Worm (Caenorhabditis elegans): ENCODE results near the gene F52D2.6.
A peak's percentile ranks its signal among the peaks of the same experiment; 100 is the strongest.
"Not testable (repeated sequence)": the region's sequence is repeated elsewhere in the genome, so short reads cannot be mapped to it uniquely, and the experiment has no call there.

Gene F52D2.6

ce11 chrX:1994141-1994540, 18.3 kb downstream of the F52D2.6 start:
- not testable (repeated sequence) for TF ChIP-seq rpc-1 (optimal IDR thresholded peaks at IDR 0.05)
- TF ChIP-seq rpc-1 (tag; optimal IDR thresholded peaks at IDR 0.05), result peak; percentile 52
- TF ChIP-seq tbp1 (GFP tag; optimal IDR thresholded peaks at IDR 0.05), result peak; percentile 54

ce11 chrX:1997934-1998333, 22.1 kb downstream of the F52D2.6 start, which contains the start of gene Y40A1A.3:
Gene Y40A1A.3, minus strand, starts transcription at chrX:1998034.
- TF ChIP-seq Y56A3A.18 (GFP tag; IDR thresholded peaks at IDR 0.05) (no peak), lin-26 (GFP tag; IDR thresholded peaks at IDR 0.05) (no peak), bed-1 (GFP tag; IDR thresholded peaks at IDR 0.05) (no peak), snpc-1.3 (tag; optimal IDR thresholded peaks at IDR 0.05; ENCODE audit: insufficient read depth) (no peak), ztf-18 (tag; optimal IDR thresholded peaks at IDR 0.05) (no peak), ztf-25 (GFP tag; IDR thresholded peaks at IDR 0.05) (no peak), ceh-100 (GFP tag; IDR thresholded peaks at IDR 0.05) (no peak), nfya-1 (tag; optimal IDR thresholded peaks at IDR 0.05; ENCODE audit: borderline replicate concordance, insufficient read depth) (no peak), cebp-2 (GFP tag; IDR thresholded peaks at IDR 0.05) (no peak), lin-54 (GFP tag; optimal IDR thresholded peaks at IDR 0.05) (no peak), F23B12.7 (tag; optimal IDR thresholded peaks at IDR 0.05; ENCODE audit: insufficient read depth) (no peak), sptf-2 (GFP tag; optimal IDR thresholded peaks at IDR 0.05) (no peak)

- TF ChIP-seq somi-1 (GFP tag; optimal IDR thresholded peaks at IDR 0.05) (no peak), B0261.1 (tag; optimal IDR thresholded peaks at IDR 0.05) (peak; percentile 48), tbx-9 (tag; optimal IDR thresholded peaks at IDR 0.05; ENCODE audit: borderline replicate concordance) (no peak), ceh-91 (GFP tag; IDR thresholded peaks at IDR 0.05) (no peak), Y53F4B.3 (GFP tag; IDR thresholded peaks at IDR 0.05) (no peak), lag-1 (GFP tag; IDR thresholded peaks at IDR 0.05) (no peak), atf-7 (tag; optimal IDR thresholded peaks at IDR 0.05) (no peak), ztf-22 (GFP tag; optimal IDR thresholded peaks at IDR 0.05) (no peak), madf-3 (GFP tag; IDR thresholded peaks at IDR 0.05) (no peak), ceh-58 (GFP tag; IDR thresholded peaks at IDR 0.05) (no peak), lin-26 (GFP tag; IDR thresholded peaks at IDR 0.05) (0 out of 2 replicates have a peak, but pooled peaks have one; percentile 33), F33H1.4 (GFP tag; IDR thresholded peaks at IDR 0.05) (no peak), B0336.3 (GFP tag; IDR thresholded peaks at IDR 0.05) (no peak), attf-3 (GFP tag; conservative IDR thresholded peaks at IDR 0.05) (no peak), K12H6.12 (tag; optimal IDR thresholded peaks at IDR 0.05) (no peak), egrh-3 (GFP tag; IDR thresholded peaks at IDR 0.05) (no peak), Y53G8AR.9 (GFP tag; conservative IDR thresholded peaks at IDR 0.05) (no peak), T07F8.4 (tag; optimal IDR thresholded peaks at IDR 0.05) (no peak), B0019.2 (GFP tag; conservative IDR thresholded peaks at IDR 0.05) (no peak), F22D6.2 (tag; optimal IDR thresholded peaks at IDR 0.05) (no peak), nfyb-1 (GFP tag; IDR thresholded peaks at IDR 0.05) (no peak), T26A5.8 (tag; optimal IDR thresholded peaks at IDR 0.05) (no peak), tbp1 (GFP tag; optimal IDR thresholded peaks at IDR 0.05) (peak; percentile 75), ama-1 (optimal IDR thresholded peaks at IDR 0.05) (no peak), ama-1 (GFP tag; optimal IDR thresholded peaks at IDR 0.05) (no peak), sdz-38 (tag; optimal IDR thresholded peaks at IDR 0.05) (no peak), nfya-2 (GFP tag; IDR thresholded peaks at IDR 0.05) (no peak), dpl-1 (GFP tag; optimal IDR thresholded peaks at IDR 0.05) (no peak), D2030.7 (GFP tag; IDR thresholded peaks at IDR 0.05) (peak; percentile 55), rpc-1 (optimal IDR thresholded peaks at IDR 0.05) (peak; percentile 39), rpc-1 (tag; optimal IDR thresholded peaks at IDR 0.05) (peak; percentile 71), Y67H2A.10 (GFP tag; conservative IDR thresholded peaks at IDR 0.05) (no peak), ZK185.1 (tag; optimal IDR thresholded peaks at IDR 0.05; ENCODE audit: poor library complexity, severe bottlenecking) (no peak), mel-28 (tag; optimal IDR thresholded peaks at IDR 0.05; ENCODE audit: borderline replicate concordance) (no peak), hmg-20 (GFP tag; IDR thresholded peaks at IDR 0.05) (0 out of 2 replicates have a peak, but pooled peaks have one; percentile 29), dox-1 (GFP tag; IDR thresholded peaks at IDR 0.05) (peak; percentile 10; the same call in 1 of the 2 replicates)
These were observed 23.0 kb downstream of the F52D2.6 start for ce11 chrX:1998825-1999224.
